Worm (Caenorhabditis elegans): ENCODE results near the gene F11C1.9.

Gene F11C1.9

DNA sequence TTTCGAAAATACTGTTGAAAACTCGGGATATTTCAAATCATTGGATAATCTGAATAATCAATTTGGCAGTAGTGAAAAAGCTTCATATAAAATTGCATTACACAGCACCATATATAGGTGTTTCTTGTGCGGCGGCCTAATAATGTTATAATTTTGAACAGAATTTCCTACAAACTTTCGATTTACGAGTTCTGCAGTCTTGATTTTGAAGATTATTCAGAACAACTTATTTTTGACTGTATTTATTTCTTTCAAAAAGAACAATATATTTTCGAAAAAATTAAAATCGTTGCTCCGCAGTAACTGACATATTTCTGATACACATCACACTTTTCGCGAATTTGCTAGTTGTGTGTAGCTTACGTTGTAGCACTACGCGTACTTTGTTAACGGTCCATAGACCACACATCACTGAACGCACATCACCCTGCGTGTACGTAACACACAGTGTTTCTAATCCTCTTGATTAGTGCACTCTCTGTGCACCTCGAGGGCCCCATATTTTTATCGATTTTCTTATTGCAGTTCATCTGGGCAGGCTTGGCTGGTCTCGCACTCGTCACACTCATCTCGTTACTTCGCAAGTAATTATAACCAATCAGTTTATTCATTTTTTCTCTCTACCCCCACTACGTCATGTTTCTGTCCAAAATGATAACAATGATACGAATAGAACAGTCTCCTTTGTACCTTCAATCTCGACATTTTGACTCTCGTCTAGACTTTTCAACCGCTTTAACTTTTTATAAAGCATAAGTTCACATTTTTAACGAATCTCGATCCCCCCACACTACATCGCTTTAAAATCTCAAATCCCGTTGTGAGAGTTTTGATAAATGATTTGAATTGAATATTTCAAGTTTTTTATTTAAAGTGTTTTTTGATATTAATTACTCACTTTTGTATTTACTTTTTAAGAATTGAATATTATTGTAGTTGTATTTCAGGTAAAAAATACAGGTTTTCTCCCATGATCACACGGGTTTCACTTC lies 13.5 kb upstream of the F11C1.9 start, which contains the start of the genes F11C1.1 and vwa-8:
Gene F11C1.1, minus strand, starts transcription at position 51 of the 992 bp plus-strand sequence.
Gene vwa-8, plus strand, starts transcription at position 942 of the 992 bp plus-strand sequence.
- peak; percentile 51 for TF ChIP-seq nhr-21 (tag; optimal IDR thresholded peaks at IDR 0.05)
- peak in 1 of 2 experiments; percentile 43 for TF ChIP-seq lsy-2 (tag; optimal IDR thresholded peaks at IDR 0.05)
- TF ChIP-seq nhr-129 (tag; optimal IDR thresholded peaks at IDR 0.05) = peak; percentile 80
- no peak for TF ChIP-seq mdl-1 (tag; optimal IDR thresholded peaks at IDR 0.05)
- TF ChIP-seq sma-3 (GFP tag; optimal IDR thresholded peaks at IDR 0.05) = peak; percentile 30
- TF ChIP-seq snpc-4 (tag; optimal IDR thresholded peaks at IDR 0.05) = no peak
- TF ChIP-seq nhr-12 (tag; optimal IDR thresholded peaks at IDR 0.05) = no peak
- peak; percentile 43 for TF ChIP-seq lin-13 (GFP tag; optimal IDR thresholded peaks at IDR 0.05)
- peak; percentile 63 for TF ChIP-seq nhr-10 (tag; optimal IDR thresholded peaks at IDR 0.05)
- no peak for TF ChIP-seq gmeb-1 (tag; optimal IDR thresholded peaks at IDR 0.05)
- peak; percentile 69 for TF ChIP-seq nhr-25 (tag; optimal IDR thresholded peaks at IDR 0.05)
- TF ChIP-seq C34F6.9 (tag; optimal IDR thresholded peaks at IDR 0.05) = peak; percentile 32
- peak; percentile 58 for TF ChIP-seq F13H6.1 (tag; optimal IDR thresholded peaks at IDR 0.05)
- no peak for TF ChIP-seq unc-39 (tag; optimal IDR thresholded peaks at IDR 0.05)
- TF ChIP-seq crh-2 (tag; optimal IDR thresholded peaks at IDR 0.05) = peak; percentile 50
- peak; percentile 80 for TF ChIP-seq sma-9 (GFP tag; optimal IDR thresholded peaks at IDR 0.05)
- TF ChIP-seq sma-9 (tag; optimal IDR thresholded peaks at IDR 0.05) = no peak

DNA sequence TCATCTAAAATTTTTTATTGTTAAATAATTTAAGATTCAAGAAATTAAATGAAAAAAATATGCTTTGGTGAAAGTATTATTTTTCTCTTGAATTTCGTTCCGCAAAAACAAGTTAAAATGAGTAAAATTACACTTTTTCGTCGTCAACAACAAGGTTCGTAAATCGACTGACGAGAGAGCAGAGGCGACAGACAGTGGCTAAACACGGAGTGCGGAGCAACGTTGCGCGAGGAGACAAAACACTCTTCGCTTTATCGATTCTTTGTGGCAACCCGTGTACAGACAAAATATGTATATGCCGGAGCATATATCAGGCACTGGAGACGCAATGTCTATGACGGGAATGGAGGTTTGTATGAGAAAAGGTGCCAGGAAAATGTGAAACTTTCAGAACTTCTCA lies 11.9 kb upstream of the F11C1.9 start, which contains the start of gene F11C1.7:
Gene F11C1.7, plus strand, starts transcription at position 140 of the 400 bp plus-strand sequence.
- no peak for TF ChIP-seq unc-55 (GFP tag; optimal IDR thresholded peaks at IDR 0.05)
- no peak for TF ChIP-seq lin-13 (GFP tag; optimal IDR thresholded peaks at IDR 0.05)
- TF ChIP-seq nhr-6 (tag; optimal IDR thresholded peaks at IDR 0.05) = no peak
- no peak for TF ChIP-seq fos-1 (tag; optimal IDR thresholded peaks at IDR 0.05)
- TF ChIP-seq skn-1 (tag; optimal IDR thresholded peaks at IDR 0.05) = no peak
- TF ChIP-seq mbf-1 (tag; optimal IDR thresholded peaks at IDR 0.05) = no peak
- TF ChIP-seq zag-1 (tag; optimal IDR thresholded peaks at IDR 0.05) = no peak
- no peak for TF ChIP-seq elt-1 (tag; optimal IDR thresholded peaks at IDR 0.05)
- no peak for TF ChIP-seq R02D3.7 (tag; optimal IDR thresholded peaks at IDR 0.05)
- no peak for TF ChIP-seq egl-27 (tag; optimal IDR thresholded peaks at IDR 0.05)
- TF ChIP-seq ztf-4 (tag; optimal IDR thresholded peaks at IDR 0.05) = no peak
- peak; percentile 26 for TF ChIP-seq C34F6.9 (tag; optimal IDR thresholded peaks at IDR 0.05)
- TF ChIP-seq lsy-2 (tag; optimal IDR thresholded peaks at IDR 0.05) = peak in 1 of 2 experiments; percentile 41
- no peak for TF ChIP-seq ama-1 (optimal IDR thresholded peaks at IDR 0.05)
- TF ChIP-seq nhr-77 (tag; optimal IDR thresholded peaks at IDR 0.05) = no peak
- no peak for TF ChIP-seq nhr-11 (tag; optimal IDR thresholded peaks at IDR 0.05)
- no peak for TF ChIP-seq dmd-4 (tag; optimal IDR thresholded peaks at IDR 0.05)
- no peak for TF ChIP-seq ztf-1 (GFP tag; conservative IDR thresholded peaks at IDR 0.05)
- no peak for TF ChIP-seq sma-9 (GFP tag; optimal IDR thresholded peaks at IDR 0.05)
- no peak for TF ChIP-seq sma-9 (tag; optimal IDR thresholded peaks at IDR 0.05)
- TF ChIP-seq gmeb-1 (tag; optimal IDR thresholded peaks at IDR 0.05) = no peak
- no peak for TF ChIP-seq unc-39 (tag; optimal IDR thresholded peaks at IDR 0.05)
- no peak for TF ChIP-seq unc-62 (GFP tag; optimal IDR thresholded peaks at IDR 0.05)
- no peak for TF ChIP-seq ceh-16 (tag; optimal IDR thresholded peaks at IDR 0.05)
- TF ChIP-seq aly-2 (tag; optimal IDR thresholded peaks at IDR 0.05) = no peak
- TF ChIP-seq alr-1 (tag; optimal IDR thresholded peaks at IDR 0.05) = no peak
- no peak for TF ChIP-seq mdl-1 (tag; optimal IDR thresholded peaks at IDR 0.05)
- TF ChIP-seq nhr-25 (tag; optimal IDR thresholded peaks at IDR 0.05) = peak; percentile 42
- no peak for TF ChIP-seq nhr-23 (tag; optimal IDR thresholded peaks at IDR 0.05)
- TF ChIP-seq nhr-129 (tag; optimal IDR thresholded peaks at IDR 0.05) = peak; percentile 40
- TF ChIP-seq blmp-1 (tag; optimal IDR thresholded peaks at IDR 0.05; ENCODE audit: insufficient read depth) = no peak
- TF ChIP-seq crh-2 (tag; optimal IDR thresholded peaks at IDR 0.05) = peak; percentile 23
- no peak for TF ChIP-seq sma-3 (GFP tag; optimal IDR thresholded peaks at IDR 0.05)
- TF ChIP-seq ZK546.5 (tag; optimal IDR thresholded peaks at IDR 0.05) = no peak

All from whole organism, L2 larva.